Worm (Caenorhabditis elegans): ENCODE measurements around the gene nol-9.

nol-9 gene

DNA sequence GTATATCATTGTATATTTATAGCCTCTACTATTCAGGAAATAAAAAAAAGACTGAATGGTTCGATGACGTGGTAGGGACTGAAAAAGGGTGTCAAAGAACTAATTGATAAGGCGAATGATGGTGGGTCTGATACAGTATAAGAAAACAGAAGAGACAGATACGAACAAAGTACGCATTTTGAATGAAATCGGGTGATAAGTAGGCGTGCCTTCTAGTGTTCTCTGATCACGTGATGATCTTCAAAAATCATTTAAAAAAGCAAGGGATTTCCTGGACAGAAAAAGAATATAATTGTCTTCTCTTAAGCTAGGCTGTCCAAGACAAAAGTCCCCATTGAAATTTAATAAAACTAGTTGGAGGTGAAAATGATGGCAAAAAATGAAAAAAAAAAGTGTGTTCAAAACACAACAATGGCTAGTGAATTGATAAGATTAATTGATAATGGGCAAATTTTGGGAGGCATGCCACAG is 29.0 kb upstream of the nol-9 start:
- TF ChIP-seq nhr-21 (tag; optimal IDR thresholded peaks at IDR 0.05) (peak; percentile 62), ztf-1 (GFP tag; conservative IDR thresholded peaks at IDR 0.05) (no peak), ceh-16 (tag; optimal IDR thresholded peaks at IDR 0.05) (no peak), fos-1 (tag; optimal IDR thresholded peaks at IDR 0.05) (peak; percentile 63), lsy-2 (tag; optimal IDR thresholded peaks at IDR 0.05) (peak in 1 of 2 experiments; percentile 42), sma-9 (GFP tag; optimal IDR thresholded peaks at IDR 0.05) (peak; percentile 74), sma-9 (tag; optimal IDR thresholded peaks at IDR 0.05) (no peak), sma-3 (GFP tag; optimal IDR thresholded peaks at IDR 0.05) (peak; percentile 74), Y55F3AM.14 (GFP tag; optimal IDR thresholded peaks at IDR 0.05) (peak; percentile 25), mdl-1 (tag; optimal IDR thresholded peaks at IDR 0.05) (peak in 1 of 2 experiments; percentile 31), nhr-129 (tag; optimal IDR thresholded peaks at IDR 0.05) (peak; percentile 68), gmeb-1 (tag; optimal IDR thresholded peaks at IDR 0.05) (peak; percentile 34), crh-2 (tag; optimal IDR thresholded peaks at IDR 0.05) (peak; percentile 83), F13H6.1 (tag; optimal IDR thresholded peaks at IDR 0.05) (peak; percentile 9), nhr-11 (tag; optimal IDR thresholded peaks at IDR 0.05) (no peak), nhr-237 (tag; optimal IDR thresholded peaks at IDR 0.05) (no peak), nhr-25 (tag; optimal IDR thresholded peaks at IDR 0.05) (peak; percentile 8)

DNA sequence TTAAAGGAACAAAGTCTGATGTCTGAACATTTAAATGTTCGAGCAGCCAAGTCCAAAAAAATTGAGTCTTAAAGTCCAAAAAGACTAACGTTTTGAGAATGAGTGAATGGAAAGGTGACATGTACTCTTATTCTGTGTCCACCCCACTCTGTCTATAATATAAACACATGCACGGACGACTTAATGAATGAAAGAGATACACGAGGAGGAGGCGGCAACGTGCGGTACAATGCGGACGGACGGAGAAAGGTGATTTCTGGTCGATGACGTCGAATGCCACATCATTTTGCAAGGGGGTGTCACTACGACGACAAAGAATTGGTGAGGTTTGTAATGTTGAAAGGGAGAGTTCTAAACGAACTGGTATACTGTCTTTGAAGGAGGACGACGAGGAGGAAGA is 27.6 kb upstream of the nol-9 start:
- TF ChIP-seq R02D3.7 (tag; optimal IDR thresholded peaks at IDR 0.05) (no peak), C34F6.9 (tag; optimal IDR thresholded peaks at IDR 0.05) (no peak), alr-1 (tag; optimal IDR thresholded peaks at IDR 0.05) (no peak), ztf-1 (GFP tag; conservative IDR thresholded peaks at IDR 0.05) (no peak), fos-1 (tag; optimal IDR thresholded peaks at IDR 0.05) (peak; percentile 8), gmeb-1 (tag; optimal IDR thresholded peaks at IDR 0.05) (no peak), F13H6.1 (tag; optimal IDR thresholded peaks at IDR 0.05) (no peak), zag-1 (tag; optimal IDR thresholded peaks at IDR 0.05) (no peak), blmp-1 (tag; optimal IDR thresholded peaks at IDR 0.05; ENCODE audit: insufficient read depth) (peak; percentile 59)

DNA sequence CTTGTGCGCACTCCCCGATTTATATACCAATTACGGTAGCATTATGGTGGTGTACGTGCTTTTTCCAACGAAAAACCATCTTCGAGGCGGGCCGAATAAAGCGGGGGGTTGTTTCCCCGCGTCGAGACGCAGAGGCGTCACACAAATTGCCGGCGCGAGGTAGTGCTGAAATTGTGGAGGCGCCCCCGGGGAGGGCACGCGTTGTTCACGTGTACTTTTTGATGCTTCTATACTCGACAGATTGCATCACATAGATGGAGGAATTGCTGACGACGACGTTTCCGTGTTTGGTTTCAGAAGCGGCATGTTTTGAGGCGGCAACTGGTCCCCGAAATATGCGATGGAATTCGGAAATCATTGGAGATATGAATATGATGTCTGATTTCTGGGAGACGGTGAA is 27.0 kb upstream of the nol-9 start:
- TF ChIP-seq ceh-82 (tag; optimal IDR thresholded peaks at IDR 0.05) (no peak), crh-2 (tag; optimal IDR thresholded peaks at IDR 0.05) (peak; percentile 89), nhr-10 (tag; optimal IDR thresholded peaks at IDR 0.05) (no peak), ceh-16 (tag; optimal IDR thresholded peaks at IDR 0.05) (peak; percentile 9), nhr-129 (tag; optimal IDR thresholded peaks at IDR 0.05) (peak; percentile 100), skn-1 (tag; optimal IDR thresholded peaks at IDR 0.05) (no peak), peb-1 (tag; optimal IDR thresholded peaks at IDR 0.05) (no peak), unc-62 (GFP tag; optimal IDR thresholded peaks at IDR 0.05) (no peak), unc-39 (tag; optimal IDR thresholded peaks at IDR 0.05) (no peak), nhr-23 (tag; optimal IDR thresholded peaks at IDR 0.05) (no peak), nhr-25 (tag; optimal IDR thresholded peaks at IDR 0.05) (peak; percentile 91), sem-4 (tag; optimal IDR thresholded peaks at IDR 0.05) (peak; percentile 83), nhr-237 (tag; optimal IDR thresholded peaks at IDR 0.05) (no peak), F13H6.1 (tag; optimal IDR thresholded peaks at IDR 0.05) (peak; percentile 91), nhr-6 (tag; optimal IDR thresholded peaks at IDR 0.05) (peak; percentile 31), fos-1 (tag; optimal IDR thresholded peaks at IDR 0.05) (peak; percentile 81), ztf-4 (tag; optimal IDR thresholded peaks at IDR 0.05) (no peak), ZK546.5 (tag; optimal IDR thresholded peaks at IDR 0.05) (no peak), sma-9 (GFP tag; optimal IDR thresholded peaks at IDR 0.05) (peak; percentile 99), sma-9 (tag; optimal IDR thresholded peaks at IDR 0.05) (peak; percentile 33), dmd-4 (tag; optimal IDR thresholded peaks at IDR 0.05) (no peak), zag-1 (tag; optimal IDR thresholded peaks at IDR 0.05) (peak; percentile 69), lin-39 (tag; optimal IDR thresholded peaks at IDR 0.05) (no peak), ztf-11 (tag; optimal IDR thresholded peaks at IDR 0.05) (no peak), sma-3 (GFP tag; optimal IDR thresholded peaks at IDR 0.05) (peak; percentile 97), snpc-4 (tag; optimal IDR thresholded peaks at IDR 0.05) (peak; percentile 31), mab-5 (tag; optimal IDR thresholded peaks at IDR 0.05) (no peak), nhr-21 (tag; optimal IDR thresholded peaks at IDR 0.05) (peak; percentile 93), lsy-2 (tag; optimal IDR thresholded peaks at IDR 0.05) (peak in 1 of 2 experiments; percentile 85), gmeb-1 (tag; optimal IDR thresholded peaks at IDR 0.05) (peak; percentile 69), nhr-12 (tag; optimal IDR thresholded peaks at IDR 0.05) (no peak), mdl-1 (tag; optimal IDR thresholded peaks at IDR 0.05) (peak; percentile 73 to 91), egl-27 (tag; optimal IDR thresholded peaks at IDR 0.05) (peak; percentile 94), elt-3 (tag; optimal IDR thresholded peaks at IDR 0.05) (no peak), C34F6.9 (tag; optimal IDR thresholded peaks at IDR 0.05) (peak; percentile 87), Y55F3AM.14 (GFP tag; optimal IDR thresholded peaks at IDR 0.05) (peak; percentile 85), unc-55 (GFP tag; optimal IDR thresholded peaks at IDR 0.05) (peak; percentile 86), mbf-1 (tag; optimal IDR thresholded peaks at IDR 0.05) (no peak), nhr-11 (tag; optimal IDR thresholded peaks at IDR 0.05) (no peak), lin-11 (tag; optimal IDR thresholded peaks at IDR 0.05) (peak; percentile 70), lin-13 (GFP tag; optimal IDR thresholded peaks at IDR 0.05) (peak; percentile 76), blmp-1 (tag; optimal IDR thresholded peaks at IDR 0.05; ENCODE audit: insufficient read depth) (peak; percentile 60), aly-2 (tag; optimal IDR thresholded peaks at IDR 0.05) (no peak), elt-1 (tag; optimal IDR thresholded peaks at IDR 0.05) (no peak), R02D3.7 (tag; optimal IDR thresholded peaks at IDR 0.05) (no peak)
